Fruit fly (Drosophila melanogaster) whole organism, embryonic: ENCODE results near the gene fzy.
A peak's percentile ranks its signal among the peaks of the same experiment; 100 is the strongest.

Experiments used
- Adf1 ChIP-seq: fragments of 200-800 bp; sonication (Bioruptor generic); IDR thresholded peaks from 2 replicates; pipeline ENCODE4 v1.3.6; 2022; ENCODE audit warnings: missing biosample characterization, missing genetic modification characterization
- Atf6 ChIP-seq: fragments of 200-800 bp; sonication (Bioruptor generic); IDR thresholded peaks from 2 replicates; pipeline ENCODE4 v1.3.6; 2022; ENCODE audit warnings: missing biosample characterization, missing genetic modification characterization
- B-H1 ChIP-seq: fragments of 200-800 bp; sonication (Bioruptor generic); IDR thresholded peaks from 3 replicates; pipeline ENCODE4 v1.3.6; 2022; ENCODE audit warnings: missing biosample characterization, missing genetic modification characterization
- BEAF-32 ChIP-seq: fragments of 200-800 bp; sonication (Bioruptor generic); optimal IDR thresholded peaks from 3 replicates; lab custom pipeline; 2017; ENCODE audit warnings: missing biosample characterization, missing genetic modification characterization, mild to moderate bottlenecking, moderate library complexity, missing genetic modification reagents
- CG10274 ChIP-seq: fragments of 200-800 bp; sonication (Bioruptor generic); optimal IDR thresholded peaks from 3 replicates; lab custom pipeline; 2017; ENCODE audit warnings: missing biosample characterization, mild to moderate bottlenecking, missing genetic modification characterization
- CG11093 ChIP-seq: fragments of 200-800 bp; sonication (Bioruptor generic); IDR thresholded peaks from 3 replicates; pipeline ENCODE4 v1.3.6; 2022; ENCODE audit warnings: missing biosample characterization, missing genetic modification characterization
- CG15514 ChIP-seq: fragments of 200-800 bp; sonication (Bioruptor generic); optimal IDR thresholded peaks from 3 replicates; lab custom pipeline; 2017; ENCODE audit warnings: missing biosample characterization, missing genetic modification characterization, mild to moderate bottlenecking, moderate library complexity, missing genetic modification reagents
- CG17568 ChIP-seq: fragments of 200-800 bp; sonication (Bioruptor generic); optimal IDR thresholded peaks from 2 replicates; lab custom pipeline; 2018; ENCODE audit warnings: missing biosample characterization, mild to moderate bottlenecking, missing genetic modification characterization, moderate library complexity
- CG17912 ChIP-seq: fragments of 200-800 bp; sonication (Bioruptor generic); optimal IDR thresholded peaks from 2 replicates; lab custom pipeline; 2018; ENCODE audit warnings: missing biosample characterization, mild to moderate bottlenecking, missing genetic modification characterization
- CG1832 ChIP-seq: fragments of 200-800 bp; sonication (Bioruptor generic); optimal IDR thresholded peaks from 2 replicates; lab custom pipeline; 2017; ENCODE audit warnings: missing biosample characterization, mild to moderate bottlenecking, missing genetic modification characterization, inconsistent platforms
- CG2129 ChIP-seq: fragments of 200-800 bp; sonication (Bioruptor generic); IDR thresholded peaks from 2 replicates; pipeline ENCODE4 v1.3.6; 2022; ENCODE audit warnings: missing biosample characterization, missing genetic modification characterization; ENCODE audit not compliant: partially characterized antibody
- CG31365 ChIP-seq: fragments of 200-800 bp; sonication (Bioruptor generic); optimal IDR thresholded peaks from 2 replicates; lab custom pipeline; 2018; ENCODE audit warnings: missing biosample characterization, mild to moderate bottlenecking, missing genetic modification characterization
- CG3163 ChIP-seq: fragments of 200-800 bp; sonication (Bioruptor generic); optimal IDR thresholded peaks from 3 replicates; lab custom pipeline; 2016; ENCODE audit warnings: missing biosample characterization, missing genetic modification characterization
- CG33213 ChIP-seq: fragments of 200-800 bp; sonication (Bioruptor generic); optimal IDR thresholded peaks from 3 replicates; lab custom pipeline; 2016; ENCODE audit warnings: missing biosample characterization, missing genetic modification characterization
- CG3407 ChIP-seq: fragments of 200-800 bp; sonication (Bioruptor generic); optimal IDR thresholded peaks from 2 replicates; lab custom pipeline; 2018; ENCODE audit warnings: missing biosample characterization, mild to moderate bottlenecking, missing genetic modification characterization
- CG34422 ChIP-seq: fragments of 200-800 bp; sonication (Bioruptor generic); IDR thresholded peaks from 3 replicates; pipeline ENCODE4 v1.3.6; 2022; ENCODE audit warnings: missing biosample characterization, missing genetic modification characterization
- CG4854 ChIP-seq: fragments of 200-800 bp; sonication (Bioruptor generic); optimal IDR thresholded peaks from 2 replicates; lab custom pipeline; 2016; ENCODE audit warnings: missing biosample characterization, missing genetic modification characterization, inconsistent platforms
- CG6689 ChIP-seq: fragments of 200-800 bp; sonication (Bioruptor generic); IDR thresholded peaks from 2 replicates; pipeline ENCODE4 v1.3.6; 2022; ENCODE audit warnings: missing biosample characterization, missing genetic modification characterization
- CG7271 ChIP-seq: fragments of 200-800 bp; sonication (Bioruptor generic); optimal IDR thresholded peaks from 2 replicates; lab custom pipeline; 2018; ENCODE audit warnings: missing biosample characterization, mild to moderate bottlenecking, missing genetic modification characterization, moderate library complexity
- CG7556 ChIP-seq: fragments of 200-800 bp; sonication (Bioruptor generic); optimal IDR thresholded peaks from 2 replicates; lab custom pipeline; 2017; ENCODE audit warnings: missing biosample characterization, mild to moderate bottlenecking, missing genetic modification characterization
- CG9215 ChIP-seq: fragments of 200-800 bp; sonication (Bioruptor generic); IDR thresholded peaks from 2 replicates; pipeline ENCODE4 v1.3.6; 2022; ENCODE audit warnings: missing biosample characterization, missing genetic modification characterization
- D ChIP-seq, 2 experiments: fragments of 200-800 bp in 1 of 2; fragments of >200 bp in 1 of 2; sonication (Bioruptor generic) in 1 of 2; optimal IDR thresholded peaks; 2 replicates in 1 of 2; 3 replicates in 1 of 2; lab custom pipeline; 2017; ENCODE audit warnings: mild to moderate bottlenecking in 1 of 2, missing biosample characterization in 1 of 2, missing genetic modification characterization in 1 of 2, missing genetic modification reagents in 1 of 2
- Dad ChIP-seq: fragments of 200-800 bp; sonication (Bioruptor generic); optimal IDR thresholded peaks from 3 replicates; lab custom pipeline; 2016; ENCODE audit warnings: missing biosample characterization, missing genetic modification characterization
- Dref ChIP-seq: fragments of 200-800 bp; sonication (Bioruptor generic); IDR thresholded peaks from 2 replicates; pipeline ENCODE4 v1.3.6; 2022; ENCODE audit warnings: missing biosample characterization, missing genetic modification characterization
- Ets97D ChIP-seq: fragments of 200-800 bp; sonication (Bioruptor generic); optimal IDR thresholded peaks from 3 replicates; lab custom pipeline; 2016; ENCODE audit warnings: missing biosample characterization, missing genetic modification characterization
- HLH3B ChIP-seq: fragments of 200-800 bp; sonication (Bioruptor generic); IDR thresholded peaks from 2 replicates; pipeline ENCODE4 v1.3.6; 2022; ENCODE audit warnings: missing biosample characterization, missing genetic modification characterization
- HLH54F ChIP-seq: fragments of 200-800 bp; sonication (Bioruptor generic); optimal IDR thresholded peaks from 3 replicates; lab custom pipeline; 2016; ENCODE audit warnings: missing biosample characterization, missing genetic modification characterization
- Hand ChIP-seq: fragments of 200-800 bp; sonication (Bioruptor generic); optimal IDR thresholded peaks from 2 replicates; lab custom pipeline; 2017; ENCODE audit warnings: mild to moderate bottlenecking, missing biosample characterization, missing genetic modification reagents, missing genetic modification characterization
- Jarid2 ChIP-seq: fragments of 200-800 bp; sonication (Bioruptor generic); optimal IDR thresholded peaks from 3 replicates; lab custom pipeline; 2017; ENCODE audit warnings: mild to moderate bottlenecking, missing biosample characterization, missing genetic modification reagents, missing genetic modification characterization
- NK7.1 ChIP-seq: fragments of 200-800 bp; sonication (Bioruptor generic); optimal IDR thresholded peaks from 3 replicates; lab custom pipeline; 2016; ENCODE audit warnings: missing biosample characterization, missing genetic modification characterization
- Nf-YB ChIP-seq: fragments of 200-800 bp; sonication (Bioruptor generic); optimal IDR thresholded peaks from 3 replicates; lab custom pipeline; 2019; ENCODE audit warnings: missing biosample characterization, mild to moderate bottlenecking, missing genetic modification characterization, moderate library complexity
- Scr ChIP-seq: fragments of 200-800 bp; sonication (Bioruptor generic); IDR thresholded peaks from 2 replicates; pipeline ENCODE4 v1.3.6; 2022; ENCODE audit warnings: missing biosample characterization, missing genetic modification characterization; ENCODE audit not compliant: partially characterized antibody
- Sry-β ChIP-seq: fragments of 200-800 bp; sonication (Bioruptor generic); optimal IDR thresholded peaks from 2 replicates; lab custom pipeline; 2018; ENCODE audit warnings: missing biosample characterization, mild to moderate bottlenecking, missing genetic modification characterization, moderate library complexity
- bcd ChIP-seq: fragments of 200-800 bp; sonication (Bioruptor generic); optimal IDR thresholded peaks from 2 replicates; lab custom pipeline; 2017; ENCODE audit warnings: missing biosample characterization, mild to moderate bottlenecking, missing genetic modification characterization
- br ChIP-seq: fragments of >200 bp; optimal IDR thresholded peaks from 2 replicates; lab custom pipeline; 2017
- crc ChIP-seq: fragments of 200-800 bp; sonication (Bioruptor generic); optimal IDR thresholded peaks from 2 replicates; lab custom pipeline; 2016; ENCODE audit warnings: missing biosample characterization, missing genetic modification characterization
- crol ChIP-seq: fragments of 200-800 bp; sonication (Bioruptor generic); IDR thresholded peaks from 2 replicates; pipeline ENCODE4 v1.3.6; 2022; ENCODE audit warnings: missing biosample characterization, missing genetic modification characterization
- da ChIP-seq: fragments of 200-800 bp; sonication (Bioruptor generic); optimal IDR thresholded peaks from 2 replicates; lab custom pipeline; 2016; ENCODE audit warnings: missing biosample characterization, missing genetic modification characterization
- esg ChIP-seq: fragments of 200-800 bp; sonication (Bioruptor generic); conservative IDR thresholded peaks from 2 replicates; pipeline ENCODE4 v1.3.6; 2022; ENCODE audit warnings: missing biosample characterization, missing genetic modification characterization
- eve ChIP-seq, 2 experiments: fragments of >200 bp; optimal IDR thresholded peaks; 2 replicates each; lab custom pipeline; 2017; ENCODE audit warnings: missing biosample characterization in 2 of 2, missing genetic modification characterization in 2 of 2
- ewg ChIP-seq: fragments of 200-800 bp; sonication (Bioruptor generic); optimal IDR thresholded peaks from 3 replicates; lab custom pipeline; 2017; ENCODE audit warnings: mild to moderate bottlenecking, missing biosample characterization, missing genetic modification reagents, missing genetic modification characterization
- gcm ChIP-seq: fragments of 200-800 bp; sonication (Bioruptor generic); optimal IDR thresholded peaks from 2 replicates; lab custom pipeline; 2019; ENCODE audit warnings: missing biosample characterization, mild to moderate bottlenecking, missing genetic modification characterization, moderate library complexity
- gfzf ChIP-seq: fragments of 200-800 bp; sonication (Bioruptor generic); optimal IDR thresholded peaks from 2 replicates; lab custom pipeline; 2016; ENCODE audit warnings: missing biosample characterization, mild to moderate bottlenecking, missing genetic modification characterization, moderate library complexity
- jigr1 ChIP-seq: fragments of 200-800 bp; sonication (Bioruptor generic); IDR thresholded peaks from 3 replicates; pipeline ENCODE4 v1.3.6; 2022; ENCODE audit warnings: missing biosample characterization, missing genetic modification characterization
- so ChIP-seq: fragments of 200-800 bp; sonication (Bioruptor generic); IDR thresholded peaks from 3 replicates; pipeline ENCODE4 v1.3.6; 2022; ENCODE audit warnings: missing biosample characterization, missing genetic modification characterization
- tll ChIP-seq, 2 experiments: fragments of 200-800 bp in 1 of 2; fragments of >200 bp in 1 of 2; sonication (Bioruptor generic) in 1 of 2; optimal IDR thresholded peaks; 2 replicates each; lab custom pipeline; 2017 to 2019; ENCODE audit warnings: missing biosample characterization in 2 of 2, missing genetic modification characterization in 2 of 2, mild to moderate bottlenecking in 1 of 2, moderate library complexity in 1 of 2
- wek ChIP-seq: fragments of 200-800 bp; sonication (Bioruptor generic); optimal IDR thresholded peaks from 3 replicates; lab custom pipeline; 2018; ENCODE audit warnings: missing biosample characterization, mild to moderate bottlenecking, missing genetic modification characterization, moderate library complexity
- zf30C ChIP-seq: fragments of 200-800 bp; sonication (Bioruptor generic); optimal IDR thresholded peaks from 3 replicates; lab custom pipeline; 2018; ENCODE audit warnings: missing biosample characterization, mild to moderate bottlenecking, missing genetic modification characterization

Gene fzy

DNA sequence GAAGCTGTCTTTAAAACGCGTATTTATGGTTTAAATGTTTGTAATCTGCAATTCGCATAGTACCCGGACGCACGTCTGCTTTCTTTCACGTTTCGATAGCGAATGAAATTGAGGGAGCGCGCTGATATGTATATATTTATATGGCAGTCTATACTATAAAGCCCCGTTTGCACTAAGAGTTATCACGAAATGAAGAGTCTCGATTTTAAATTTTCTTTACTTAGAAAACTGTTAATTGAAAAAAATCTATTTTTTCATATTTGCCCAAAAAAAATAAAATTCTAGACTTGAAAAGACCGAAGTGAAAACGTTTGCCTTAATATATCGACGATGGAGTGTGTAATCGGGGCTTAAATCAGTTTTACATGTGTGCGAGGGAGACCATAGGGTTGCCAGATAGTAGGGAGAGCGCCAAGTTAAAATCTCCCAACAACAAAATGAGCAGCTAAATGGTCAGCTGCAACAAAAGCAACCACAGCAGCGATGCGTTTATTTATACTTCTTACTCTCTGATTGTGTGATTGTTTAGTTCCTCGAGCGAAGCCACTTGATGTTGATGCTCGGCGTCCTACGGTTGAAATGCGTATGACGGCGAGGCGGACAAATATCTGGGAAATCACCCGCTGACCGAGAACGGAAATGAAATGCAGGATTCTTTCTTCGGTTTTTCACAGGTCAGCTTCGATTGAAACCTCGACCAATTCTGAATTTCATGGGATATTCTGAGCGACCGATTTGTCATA lies 14.9 kb downstream of the fzy start, which contains the start of gene cact (continued):
- TF ChIP-seq Dref (GFP tag; lab: Robert Waterston, UW) = no peak
- peak; percentile 93 for TF ChIP-seq crc (GFP tag; lab: Kevin White, UChicago)
- peak; percentile 89 for TF ChIP-seq CG6689
- TF ChIP-seq so (GFP tag; lab: Robert Waterston, UW) = peak; percentile 92
- peak; percentile 92 for TF ChIP-seq bcd
- TF ChIP-seq gfzf (GFP tag; lab: Kevin White, UChicago) = peak; percentile 46
- TF ChIP-seq wek = peak; percentile 64
- peak; percentile 93 for TF ChIP-seq CG15514
- TF ChIP-seq CG17568 (GFP tag; lab: Kevin White, UChicago) = peak; percentile 86
- no peak for TF ChIP-seq CG1832 (GFP tag; lab: Kevin White, UChicago)
- TF ChIP-seq D (optimal IDR thresholded peaks at IDR 0.05; lab: Kevin White, UChicago) = no peak
- TF ChIP-seq D (GFP tag; optimal IDR thresholded peaks at IDR 0.05; lab: Kevin White, UChicago) = peak; percentile 81
- peak; percentile 47 for TF ChIP-seq Sry-β (GFP tag; lab: Kevin White, UChicago)
- TF ChIP-seq BEAF-32 = peak; percentile 70
- peak; percentile 89 for TF ChIP-seq HLH3B (GFP tag; lab: Robert Waterston, UW)
- TF ChIP-seq br (lab: Kevin White, UChicago) = no peak
- TF ChIP-seq zf30C (GFP tag; lab: Kevin White, UChicago) = no peak
- TF ChIP-seq CG2129 (GFP tag; lab: Robert Waterston, UW) = no peak
- TF ChIP-seq NK7.1 (GFP tag; lab: Kevin White, UChicago) = peak; percentile 85
- TF ChIP-seq Ets97D (GFP tag; lab: Kevin White, UChicago) = peak; percentile 91
- TF ChIP-seq jigr1 (GFP tag; lab: Robert Waterston, UW) = no peak
- peak; percentile 81 for TF ChIP-seq da (GFP tag; lab: Kevin White, UChicago)
- TF ChIP-seq CG7556 (GFP tag; lab: Kevin White, UChicago) = peak; percentile 91
- peak; percentile 95 for TF ChIP-seq HLH54F (GFP tag; lab: Kevin White, UChicago)
- peak; percentile 66 for TF ChIP-seq CG17912 (GFP tag; lab: Kevin White, UChicago)
- TF ChIP-seq Hand (GFP tag; lab: Kevin White, UChicago) = peak; percentile 64
- TF ChIP-seq CG33213 (GFP tag; lab: Kevin White, UChicago) = peak; percentile 93
- TF ChIP-seq CG11093 (GFP tag; lab: Robert Waterston, UW) = peak; percentile 77
- TF ChIP-seq Scr (GFP tag; lab: Robert Waterston, UW) = peak; percentile 69
- TF ChIP-seq esg (GFP tag; lab: Robert Waterston, UW) = peak; percentile 90
- peak; percentile 80 for TF ChIP-seq B-H1
- TF ChIP-seq CG9215 (GFP tag; lab: Robert Waterston, UW) = peak; percentile 85
- peak; percentile 89 for TF ChIP-seq gcm (GFP tag; lab: Kevin White, UChicago)
- TF ChIP-seq Adf1 (GFP tag; lab: Robert Waterston, UW) = peak; percentile 65; the same call in 1 of the 2 replicates
- peak; percentile 89 for TF ChIP-seq Atf6 (GFP tag; lab: Robert Waterston, UW)
- TF ChIP-seq ewg (GFP tag; lab: Kevin White, UChicago) = peak; percentile 83
- TF ChIP-seq CG10274 (GFP tag; lab: Kevin White, UChicago) = peak; percentile 4
- TF ChIP-seq CG7271 (tag; lab: Kevin White, UChicago) = peak; percentile 73
- peak in 1 of 2 experiments; percentile 90 for TF ChIP-seq eve (GFP tag; optimal IDR thresholded peaks at IDR 0.05; lab: Kevin White, UChicago)
- TF ChIP-seq Nf-YB (GFP tag; lab: Kevin White, UChicago) = peak; percentile 82
- peak; percentile 79 for TF ChIP-seq CG3407 (GFP tag; lab: Kevin White, UChicago)
- TF ChIP-seq tll (GFP tag; optimal IDR thresholded peaks at IDR 0.05; lab: Kevin White, UChicago) = peak; percentile 6 to 74
- TF ChIP-seq Jarid2 = peak; percentile 82
- peak; percentile 91 for TF ChIP-seq Dad
- TF ChIP-seq CG34422 (GFP tag; lab: Robert Waterston, UW) = peak; percentile 93
- peak; percentile 16 for TF ChIP-seq CG31365 (tag; lab: Kevin White, UChicago)
- TF ChIP-seq CG3163 (GFP tag; lab: Kevin White, UChicago) = peak; percentile 80
- no peak; the same call in none of the 2 replicates for TF ChIP-seq crol (GFP tag; lab: Robert Waterston, UW)
- TF ChIP-seq CG4854 = peak; percentile 85
